Worm (Caenorhabditis elegans): Measurements from ENCODE around the gene K09E9.3.
A peak's percentile ranks its signal among the peaks of the same experiment; 100 is the strongest.

ce11 chrX:15650428-15650827 lies 36.8 kb upstream of the K09E9.3 start:
- TF ChIP-seq skn-1 (tag; optimal IDR thresholded peaks at IDR 0.05): no peak
- no peak for TF ChIP-seq nhr-237 (tag; optimal IDR thresholded peaks at IDR 0.05)
- TF ChIP-seq snpc-4 (tag; optimal IDR thresholded peaks at IDR 0.05): peak; percentile 1
- TF ChIP-seq nhr-12 (tag; optimal IDR thresholded peaks at IDR 0.05): no peak
- TF ChIP-seq peb-1 (tag; optimal IDR thresholded peaks at IDR 0.05): no peak
- no peak for TF ChIP-seq crh-2 (tag; optimal IDR thresholded peaks at IDR 0.05)
- TF ChIP-seq fos-1 (tag; optimal IDR thresholded peaks at IDR 0.05): no peak
- no peak for TF ChIP-seq zag-1 (tag; optimal IDR thresholded peaks at IDR 0.05)
- TF ChIP-seq ZK546.5 (tag; optimal IDR thresholded peaks at IDR 0.05): no peak
- TF ChIP-seq unc-62 (GFP tag; optimal IDR thresholded peaks at IDR 0.05): no peak
- no peak for TF ChIP-seq mab-5 (tag; optimal IDR thresholded peaks at IDR 0.05)
- no peak for TF ChIP-seq lin-13 (GFP tag; optimal IDR thresholded peaks at IDR 0.05)
- no peak for TF ChIP-seq blmp-1 (tag; optimal IDR thresholded peaks at IDR 0.05; ENCODE audit: insufficient read depth)
- TF ChIP-seq R02D3.7 (tag; optimal IDR thresholded peaks at IDR 0.05): no peak
